Worm (Caenorhabditis elegans) whole organism, midembryonic: ENCODE results near the gene col-111.

Experiments used
- T22C8.4 ChIP-seq: fragments of 200-800 bp; sonication (Bioruptor generic); IDR thresholded peaks from 2 replicates; pipeline ENCODE4 v1.3.6; 2022; ENCODE audit warnings: missing genetic modification characterization, missing compliant biosample characterization
- cog-1 ChIP-seq: sonication (generic microtip); optimal IDR thresholded peaks from 2 replicates; lab custom pipeline; 2016; ENCODE audit warnings: missing genetic modification characterization, missing compliant biosample characterization
- flt-1 ChIP-seq: fragments of 200-800 bp; sonication (Bioruptor generic); IDR thresholded peaks from 2 replicates; pipeline ENCODE4 v1.3.6; 2022; ENCODE audit warnings: missing genetic modification characterization, missing compliant biosample characterization
- klf-2 ChIP-seq: fragments of 200-800 bp; sonication (Bioruptor generic); conservative IDR thresholded peaks from 2 replicates; pipeline ENCODE4 v1.3.6; 2022; ENCODE audit warnings: missing genetic modification reagents, missing genetic modification characterization, missing compliant biosample characterization
- med-1 ChIP-seq: sonication (generic microtip); optimal IDR thresholded peaks from 2 replicates; lab custom pipeline; 2017; ENCODE audit warnings: missing genetic modification characterization, mild to moderate bottlenecking, missing compliant biosample characterization, antibody characterized with exemption, missing genetic modification reagents; ENCODE audit not compliant: insufficient read depth
- ref-1 ChIP-seq: fragments of 200-800 bp; sonication (Bioruptor generic); conservative IDR thresholded peaks from 2 replicates; pipeline ENCODE4 v1.3.6; 2022; ENCODE audit warnings: missing genetic modification reagents, missing genetic modification characterization, missing compliant biosample characterization
- tab-1 ChIP-seq: fragments of 200-800 bp; sonication (Bioruptor generic); IDR thresholded peaks from 2 replicates; pipeline ENCODE4 v1.3.6; 2022; ENCODE audit warnings: missing genetic modification characterization, missing compliant biosample characterization
- ztf-23 ChIP-seq: fragments of 200-800 bp; sonication (Bioruptor generic); IDR thresholded peaks from 2 replicates; pipeline ENCODE4 v1.3.6; 2022; ENCODE audit warnings: missing genetic modification reagents, missing genetic modification characterization, missing compliant biosample characterization
- ztf-29 ChIP-seq: fragments of 200-800 bp; sonication (Bioruptor generic); IDR thresholded peaks from 2 replicates; pipeline ENCODE4 v1.3.6; 2022; ENCODE audit warnings: missing genetic modification reagents, missing genetic modification characterization, missing compliant biosample characterization

DNA sequence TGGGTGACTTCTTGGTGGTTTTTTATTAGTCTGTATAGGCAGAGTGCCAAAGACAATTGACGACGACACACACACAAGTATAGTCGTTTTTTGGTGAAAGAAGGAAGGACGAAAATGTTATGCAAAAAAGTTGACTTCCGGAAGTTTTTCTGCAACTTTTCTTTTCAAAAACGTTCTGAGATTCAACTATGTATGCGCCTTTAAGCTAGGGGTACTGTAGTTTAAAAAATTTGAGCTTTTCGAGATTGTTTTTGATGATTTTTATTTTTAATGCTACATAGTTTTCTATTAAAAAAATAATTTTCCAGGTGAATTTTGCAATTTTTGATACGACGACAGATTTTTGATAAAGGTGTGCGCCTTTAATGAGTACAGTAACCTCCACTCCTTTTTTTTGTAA, 10.1 kb upstream of the col-111 start:
- TF ChIP-seq flt-1 (GFP tag; lab: Robert Waterston, UW) (no peak), klf-2 (GFP tag; lab: Robert Waterston, UW) (no peak), ztf-29 (GFP tag; lab: Robert Waterston, UW) (no peak), ztf-23 (GFP tag; lab: Robert Waterston, UW) (no peak), med-1 (no peak), T22C8.4 (GFP tag; lab: Robert Waterston, UW) (no peak), tab-1 (GFP tag; lab: Robert Waterston, UW) (no peak), cog-1 (tag; lab: Kevin White, UChicago) (no peak), ref-1 (no peak)
